Fruit fly (Drosophila melanogaster) S2 (cell line): ENCODE results near the gene Acsf3.

Source experiments
- CG8478 ChIP-seq: fragments of >200 bp; optimal IDR thresholded peaks from 2 replicates; lab custom pipeline; 2018
- CTCF ChIP-seq, 2 experiments: fragments of >200 bp; optimal IDR thresholded peaks; 2 replicates each; lab custom pipeline; 2018

The Acsf3 gene

DNA sequence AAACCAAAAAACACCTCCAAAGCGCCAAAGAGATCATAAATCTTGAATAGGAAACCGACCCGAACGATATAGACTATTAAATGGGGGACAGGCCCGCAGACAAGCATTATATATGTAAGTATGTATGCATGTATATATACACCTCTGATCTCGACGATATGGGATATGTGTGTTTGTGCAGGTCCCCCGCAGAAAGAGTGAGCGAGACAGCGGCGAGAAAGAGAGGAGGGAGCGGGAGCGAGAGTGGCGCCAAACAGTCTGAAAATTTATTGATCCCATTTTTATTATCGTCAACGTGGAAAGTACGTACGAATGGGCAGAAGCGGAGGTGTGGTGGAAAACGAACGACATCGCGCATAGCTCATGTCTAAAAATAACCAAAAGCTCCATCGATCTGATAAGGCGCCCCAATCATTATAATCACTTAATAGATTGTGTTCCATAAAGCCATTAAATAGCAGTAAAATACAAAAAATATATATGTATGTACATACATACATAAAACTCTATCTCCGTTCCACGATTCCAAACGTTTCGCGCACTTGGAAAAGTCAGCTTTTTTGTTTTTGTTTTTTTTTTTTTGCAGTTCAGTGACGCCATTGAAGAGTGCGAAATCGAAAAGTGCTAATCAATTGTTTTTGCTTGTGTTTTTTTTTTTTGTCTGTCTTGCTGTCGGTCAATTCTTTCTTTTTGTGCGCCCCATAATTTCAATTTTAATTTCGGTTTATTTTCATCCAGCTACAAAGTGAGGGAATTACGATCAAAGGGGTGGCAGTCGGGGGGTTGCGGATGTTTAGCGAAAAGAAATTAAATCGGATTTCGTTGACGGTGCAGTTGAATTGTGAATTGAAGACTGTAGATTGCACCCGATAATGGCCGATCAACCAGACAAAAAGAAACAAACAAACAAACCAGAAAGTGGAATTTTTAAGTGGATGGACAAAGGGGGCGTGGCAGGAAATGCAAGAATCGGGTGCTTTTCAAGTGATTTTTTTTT is 11.3 kb upstream of the Acsf3 start:
- no peak for TF ChIP-seq CTCF (optimal IDR thresholded peaks at IDR 0.05; lab: Kevin White, UChicago)
- TF ChIP-seq CG8478 (lab: Kevin White, UChicago), result no peak

dm6 chrX:7318464-7318863 is 10.4 kb upstream of the Acsf3 start:
- TF ChIP-seq CG8478 (lab: Kevin White, UChicago), result no peak
- no peak for TF ChIP-seq CTCF (optimal IDR thresholded peaks at IDR 0.05; lab: Kevin White, UChicago)

DNA sequence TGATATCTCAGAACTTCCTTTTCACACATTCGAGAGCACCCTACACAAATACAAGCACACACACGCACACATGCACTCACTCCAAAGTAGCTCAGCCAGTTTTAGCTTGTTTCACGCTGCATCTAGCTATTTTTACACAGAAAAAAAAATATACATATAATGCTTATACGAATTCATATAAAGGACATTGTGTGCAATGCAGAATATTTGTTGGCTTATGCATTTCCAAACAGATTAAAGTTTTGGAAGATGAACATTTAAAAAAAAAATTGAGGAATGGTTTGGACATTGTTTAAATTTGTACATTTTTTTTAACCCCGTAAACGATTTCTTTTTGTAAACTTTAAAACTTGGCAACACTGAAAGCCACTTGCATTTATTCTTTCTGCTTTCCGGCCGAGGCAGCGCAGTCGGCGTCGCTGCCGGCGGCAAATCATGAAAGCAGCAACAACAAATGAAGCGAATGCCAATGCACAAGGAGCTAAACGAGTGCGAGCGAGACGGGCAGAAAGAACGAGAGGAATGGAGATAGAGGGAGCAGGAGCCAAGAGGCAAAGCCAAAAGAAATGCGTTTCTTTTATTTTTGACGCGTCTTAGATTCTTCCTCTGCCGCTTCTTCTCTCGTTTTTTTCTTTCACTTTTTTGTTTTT is 9.7 kb upstream of the Acsf3 start:
- no peak for TF ChIP-seq CG8478 (lab: Kevin White, UChicago)
- TF ChIP-seq CTCF (optimal IDR thresholded peaks at IDR 0.05; lab: Kevin White, UChicago), result no peak

DNA sequence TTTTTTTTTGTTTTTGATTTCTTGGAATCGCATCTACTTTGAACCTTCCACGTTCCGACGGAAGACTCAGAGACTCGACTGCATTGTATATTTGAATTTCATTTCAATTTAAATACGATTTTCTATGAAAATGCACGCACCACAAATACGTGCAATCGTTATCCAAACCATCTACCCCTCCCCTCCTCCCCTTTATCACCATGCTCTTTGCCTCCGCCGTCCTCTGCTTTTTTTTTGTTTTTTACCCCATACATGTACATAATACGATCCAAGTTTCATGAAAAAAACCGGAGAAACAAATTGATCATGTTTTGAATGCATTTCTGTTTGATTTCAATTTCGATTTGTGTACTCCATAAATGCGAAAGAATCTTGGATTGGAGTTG is 9.2 kb upstream of the Acsf3 start:
- no peak for TF ChIP-seq CTCF (optimal IDR thresholded peaks at IDR 0.05; lab: Kevin White, UChicago)
- no peak for TF ChIP-seq CG8478 (lab: Kevin White, UChicago)

DNA sequence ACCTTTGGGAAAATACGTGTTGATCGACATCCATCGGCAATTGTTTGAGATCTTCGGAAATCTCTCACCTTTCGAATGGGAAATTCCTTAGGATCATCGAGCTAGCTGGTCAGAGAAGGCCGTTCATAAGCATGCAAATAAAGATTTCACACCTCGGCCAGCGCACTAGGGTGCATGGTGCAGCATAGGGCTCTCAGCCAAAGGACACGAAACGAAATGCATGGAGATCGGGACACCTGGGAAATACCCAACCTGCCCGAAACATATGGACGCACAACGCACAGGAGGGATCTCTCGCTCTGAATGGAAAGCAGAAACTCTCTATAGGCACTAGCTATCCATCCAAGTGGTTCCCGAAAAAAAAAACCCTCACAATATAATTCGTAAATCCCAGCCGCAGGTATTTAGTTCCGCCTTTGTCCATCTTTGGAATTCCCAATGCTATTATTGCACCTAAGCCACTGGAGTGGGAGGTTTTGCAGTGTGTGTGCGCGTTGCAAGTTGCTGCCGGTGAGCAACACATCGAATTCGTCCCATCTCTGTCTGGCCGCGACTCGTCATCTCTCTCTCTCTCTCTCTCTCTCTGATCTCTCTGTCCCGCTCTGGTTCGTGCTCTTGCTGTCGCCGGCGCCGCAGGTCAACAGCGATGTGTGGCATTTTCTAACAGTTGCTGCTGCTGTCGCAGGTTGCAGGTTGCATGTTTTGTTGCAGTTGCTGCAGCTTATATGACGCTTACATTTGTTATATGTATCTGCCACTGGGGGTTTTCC is 8.2 kb upstream of the Acsf3 start:
- TF ChIP-seq CG8478 (lab: Kevin White, UChicago) (no peak), CTCF (optimal IDR thresholded peaks at IDR 0.05; lab: Kevin White, UChicago) (peak in 1 of 2 experiments; percentile 41)

DNA sequence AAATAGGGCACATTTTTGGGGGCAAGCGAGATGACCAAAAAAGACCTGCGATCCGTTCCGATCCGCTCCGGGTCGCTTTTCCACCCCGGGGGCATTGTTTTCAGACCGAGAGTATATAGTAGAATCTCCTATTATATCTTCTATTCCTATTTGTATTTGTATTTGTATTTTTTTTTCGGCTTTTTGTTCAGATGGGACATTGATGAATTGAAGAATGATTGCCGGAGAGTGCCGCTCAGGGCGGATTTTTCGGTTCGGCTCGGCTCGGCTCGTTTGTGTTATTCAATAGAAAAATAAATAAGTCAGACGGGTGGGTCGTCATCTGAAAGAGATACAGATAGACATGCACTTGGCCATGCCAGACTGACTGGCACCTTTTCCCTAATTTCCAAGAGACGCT is 7.0 kb upstream of the Acsf3 start:
- TF ChIP-seq CTCF (optimal IDR thresholded peaks at IDR 0.05; lab: Kevin White, UChicago), result no peak
- no peak for TF ChIP-seq CG8478 (lab: Kevin White, UChicago)

dm6 chrX:7323649-7324511 is 5.0 kb upstream of the Acsf3 start, which contains the start of the genes Atg5 and Dok:
TSS of gene Atg5 (minus strand) at chrX:7323770.
TSS of gene Dok (plus strand) at chrX:7324214.
- TF ChIP-seq CTCF (optimal IDR thresholded peaks at IDR 0.05; lab: Kevin White, UChicago), result peak in 1 of 2 experiments; percentile 26
- TF ChIP-seq CG8478 (lab: Kevin White, UChicago), result no peak

- TF ChIP-seq CG8478 (lab: Kevin White, UChicago) (no peak), CTCF (optimal IDR thresholded peaks at IDR 0.05; lab: Kevin White, UChicago) (no peak)
Measured at dm6 chrX:7324816-7325246, 4.0 kb upstream of the Acsf3 start.

- TF ChIP-seq CTCF (optimal IDR thresholded peaks at IDR 0.05; lab: Kevin White, UChicago), result no peak
- TF ChIP-seq CG8478 (lab: Kevin White, UChicago), result no peak
Measured at dm6 chrX:7332091-7332490, 3.2 kb downstream of the Acsf3 start, which contains the start of gene CG42780. TSS of gene CG42780 (minus strand) at chrX:7332191.

DNA sequence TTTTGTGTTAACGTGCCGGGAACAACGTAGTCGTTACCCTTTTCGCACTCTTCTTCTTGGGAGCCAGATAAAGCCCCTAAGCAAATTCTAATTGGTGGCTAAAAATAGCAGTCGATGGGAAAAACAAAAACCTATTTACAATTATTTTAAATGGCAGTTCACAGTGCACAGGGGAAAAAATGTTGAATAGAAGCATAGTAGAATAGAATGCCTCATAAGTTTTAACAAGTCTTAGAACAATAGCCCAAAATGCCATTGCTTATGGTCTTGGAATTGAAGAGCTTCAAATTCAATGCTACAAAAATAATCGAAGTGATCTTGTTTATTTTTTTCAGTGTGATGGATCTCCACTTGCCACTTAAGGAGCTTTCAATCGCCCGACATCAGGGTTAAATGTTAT is 3.6 kb downstream of the Acsf3 start:
- TF ChIP-seq CG8478 (lab: Kevin White, UChicago) (no peak), CTCF (optimal IDR thresholded peaks at IDR 0.05; lab: Kevin White, UChicago) (no peak)

- TF ChIP-seq CG8478 (lab: Kevin White, UChicago) (no peak), CTCF (optimal IDR thresholded peaks at IDR 0.05; lab: Kevin White, UChicago) (no peak)
Measured at dm6 chrX:7333298-7333743, 4.5 kb downstream of the Acsf3 start.

dm6 chrX:7333858-7334800 is 5.3 kb downstream of the Acsf3 start:
- TF ChIP-seq CG8478 (lab: Kevin White, UChicago) (no peak), CTCF (optimal IDR thresholded peaks at IDR 0.05; lab: Kevin White, UChicago) (no peak)
